Fruit fly (Drosophila melanogaster) whole organism, prepupa: ENCODE data around the gene CG33688.
A peak's percentile ranks its signal among the peaks of the same experiment; 100 is the strongest.

ENCODE experiments used
- CG10669 ChIP-seq: fragments of 200-800 bp; sonication (Bioruptor generic); optimal IDR thresholded peaks from 3 replicates; lab custom pipeline; 2018; ENCODE audit warnings: missing biosample characterization, mild to moderate bottlenecking, missing genetic modification characterization, moderate library complexity
- CG11294 ChIP-seq: fragments of 200-800 bp; sonication (Bioruptor generic); IDR thresholded peaks from 2 replicates; pipeline ENCODE4 v1.3.6; 2022; ENCODE audit warnings: missing biosample characterization, missing genetic modification characterization
- CG11762 ChIP-seq: fragments of 200-800 bp; sonication (Bioruptor generic); optimal IDR thresholded peaks from 3 replicates; lab custom pipeline; 2016; ENCODE audit warnings: missing biosample characterization, missing genetic modification characterization; ENCODE audit not compliant: insufficient read depth
- CG11902 ChIP-seq: fragments of 200-800 bp; sonication (Bioruptor generic); optimal IDR thresholded peaks from 3 replicates; lab custom pipeline; 2016; ENCODE audit warnings: missing biosample characterization, missing genetic modification characterization
- CG15336 ChIP-seq: fragments of 200-800 bp; sonication (Bioruptor generic); IDR thresholded peaks from 2 replicates; pipeline ENCODE4 v1.3.6; 2022; ENCODE audit warnings: missing biosample characterization, missing genetic modification characterization
- CG16779 ChIP-seq: fragments of 200-800 bp; sonication (Bioruptor generic); optimal IDR thresholded peaks from 3 replicates; lab custom pipeline; 2017; ENCODE audit warnings: missing biosample characterization, mild to moderate bottlenecking, missing genetic modification characterization
- CG3032 ChIP-seq: fragments of 200-800 bp; optimal IDR thresholded peaks from 2 replicates; lab custom pipeline; 2019; ENCODE audit warnings: missing biosample characterization, mild to moderate bottlenecking, missing genetic modification characterization, moderate library complexity
- CG31627 ChIP-seq: fragments of 200-800 bp; sonication (Bioruptor generic); optimal IDR thresholded peaks from 3 replicates; lab custom pipeline; 2016; ENCODE audit warnings: missing biosample characterization, missing genetic modification characterization
- CG32006 ChIP-seq: fragments of 200-800 bp; sonication (Bioruptor generic); optimal IDR thresholded peaks from 3 replicates; lab custom pipeline; 2017; ENCODE audit warnings: missing biosample characterization, mild to moderate bottlenecking, missing genetic modification characterization
- CG34406 ChIP-seq: fragments of 200-800 bp; sonication (Bioruptor generic); optimal IDR thresholded peaks from 3 replicates; lab custom pipeline; 2016; ENCODE audit warnings: missing biosample characterization, missing genetic modification characterization
- CG4318 ChIP-seq: fragments of 200-800 bp; sonication (Bioruptor generic); optimal IDR thresholded peaks from 3 replicates; lab custom pipeline; 2017; ENCODE audit warnings: missing biosample characterization, mild to moderate bottlenecking, missing genetic modification characterization
- CG6163 ChIP-seq: fragments of 200-800 bp; sonication (Bioruptor generic); IDR thresholded peaks from 3 replicates; pipeline ENCODE4 v1.3.6; 2022; ENCODE audit warnings: missing biosample characterization, missing genetic modification characterization
- CG6276 ChIP-seq: fragments of 200-800 bp; sonication (Bioruptor generic); optimal IDR thresholded peaks from 2 replicates; lab custom pipeline; 2017; ENCODE audit warnings: missing biosample characterization, mild to moderate bottlenecking, missing genetic modification characterization
- CG6792 ChIP-seq: fragments of 200-800 bp; sonication (Bioruptor generic); optimal IDR thresholded peaks from 3 replicates; lab custom pipeline; 2016; ENCODE audit warnings: missing biosample characterization, missing genetic modification characterization
- CG6808 ChIP-seq: fragments of 200-800 bp; sonication (Bioruptor generic); optimal IDR thresholded peaks from 3 replicates; lab custom pipeline; 2017; ENCODE audit warnings: missing biosample characterization, missing genetic modification characterization, mild to moderate bottlenecking, moderate library complexity, missing genetic modification reagents
- CG6854 ChIP-seq: fragments of 200-800 bp; sonication (Bioruptor generic); optimal IDR thresholded peaks from 2 replicates; lab custom pipeline; 2017; ENCODE audit warnings: missing biosample characterization, mild to moderate bottlenecking, missing genetic modification characterization
- CG7368 ChIP-seq: fragments of 200-800 bp; sonication (Bioruptor generic); optimal IDR thresholded peaks from 3 replicates; lab custom pipeline; 2016; ENCODE audit warnings: missing biosample characterization, missing genetic modification characterization
- CG8319 ChIP-seq: fragments of 200-800 bp; sonication (Bioruptor generic); optimal IDR thresholded peaks from 3 replicates; lab custom pipeline; 2016; ENCODE audit warnings: missing biosample characterization, missing genetic modification characterization
- CG8632 ChIP-seq: fragments of 200-800 bp; sonication (Bioruptor generic); optimal IDR thresholded peaks from 3 replicates; lab custom pipeline; 2016; ENCODE audit warnings: missing biosample characterization, missing genetic modification characterization
- CG9139 ChIP-seq: fragments of 200-800 bp; sonication (Bioruptor generic); optimal IDR thresholded peaks from 3 replicates; lab custom pipeline; 2017; ENCODE audit warnings: missing biosample characterization, mild to moderate bottlenecking, missing genetic modification characterization
- Eip78C ChIP-seq: fragments of 200-800 bp; sonication (Bioruptor generic); peaks from one replicate; lab custom pipeline; 2016; ENCODE audit warnings: missing biosample characterization, missing genetic modification characterization
- Eip93F ChIP-seq: fragments of 200-800 bp; sonication (Bioruptor generic); optimal IDR thresholded peaks from 2 replicates; lab custom pipeline; 2016; ENCODE audit warnings: missing biosample characterization, mild to moderate bottlenecking, missing genetic modification characterization
- Ets21C ChIP-seq: fragments of 200-800 bp; sonication (Bioruptor generic); optimal IDR thresholded peaks from 3 replicates; lab custom pipeline; 2016; ENCODE audit warnings: missing biosample characterization, missing genetic modification characterization
- Ets96B ChIP-seq: fragments of 200-800 bp; optimal IDR thresholded peaks from 2 replicates; lab custom pipeline; 2019; ENCODE audit warnings: missing biosample characterization, mild to moderate bottlenecking, missing genetic modification characterization, moderate library complexity
- Gug ChIP-seq: fragments of 200-800 bp; sonication (Bioruptor generic); IDR thresholded peaks from 2 replicates; pipeline ENCODE4 v1.3.6; 2022; ENCODE audit warnings: missing biosample characterization, missing genetic modification characterization
- Hr38 ChIP-seq: sonication (Bioruptor generic); optimal IDR thresholded peaks from 2 replicates; lab custom pipeline; 2016; ENCODE audit warnings: missing biosample characterization, missing genetic modification characterization
- Hr39 ChIP-seq: fragments of 200-800 bp; sonication (Bioruptor generic); optimal IDR thresholded peaks from 2 replicates; lab custom pipeline; 2016; ENCODE audit warnings: missing biosample characterization, missing genetic modification characterization
- Hr4 ChIP-seq: fragments of 200-800 bp; sonication (Bioruptor generic); optimal IDR thresholded peaks from 3 replicates; lab custom pipeline; 2016; ENCODE audit warnings: missing biosample characterization, missing genetic modification characterization
- Lpt ChIP-seq: fragments of 200-800 bp; sonication (Bioruptor generic); optimal IDR thresholded peaks from 3 replicates; lab custom pipeline; 2016; ENCODE audit warnings: missing biosample characterization, missing genetic modification characterization
- Met ChIP-seq: fragments of 200-800 bp; sonication (Bioruptor generic); optimal IDR thresholded peaks from 3 replicates; lab custom pipeline; 2016; ENCODE audit warnings: missing biosample characterization, missing genetic modification characterization
- Sox102F ChIP-seq: fragments of 200-800 bp; sonication (Bioruptor generic); optimal IDR thresholded peaks from 2 replicates; lab custom pipeline; 2016; ENCODE audit warnings: missing biosample characterization, mild to moderate bottlenecking, missing genetic modification characterization
- Sox15 ChIP-seq: fragments of 200-800 bp; sonication (Bioruptor generic); optimal IDR thresholded peaks from 3 replicates; lab custom pipeline; 2016; ENCODE audit warnings: missing biosample characterization, missing genetic modification characterization
- acj6 ChIP-seq: fragments of 200-800 bp; sonication (Bioruptor generic); optimal IDR thresholded peaks from 3 replicates; lab custom pipeline; 2016; ENCODE audit warnings: missing biosample characterization, missing genetic modification characterization
- dac ChIP-seq: fragments of 200-800 bp; sonication (Bioruptor generic); optimal IDR thresholded peaks from 2 replicates; lab custom pipeline; 2017; ENCODE audit warnings: missing biosample characterization, mild to moderate bottlenecking, missing genetic modification characterization
- dsx ChIP-seq: fragments of 200-800 bp; optimal IDR thresholded peaks from 3 replicates; lab custom pipeline; 2019; ENCODE audit warnings: missing biosample characterization, mild to moderate bottlenecking, missing genetic modification characterization, moderate library complexity; ENCODE audit not compliant: poor library complexity, severe bottlenecking
- eg ChIP-seq: fragments of 200-800 bp; sonication (Bioruptor generic); IDR thresholded peaks from 3 replicates; pipeline ENCODE4 v1.3.6; 2022; ENCODE audit warnings: missing biosample characterization, missing genetic modification characterization
- esn ChIP-seq: fragments of 200-800 bp; sonication (Bioruptor generic); optimal IDR thresholded peaks from 2 replicates; lab custom pipeline; 2016; ENCODE audit warnings: missing biosample characterization, mild to moderate bottlenecking, missing genetic modification characterization, moderate library complexity
- fd59A ChIP-seq: fragments of 200-800 bp; sonication (Bioruptor generic); optimal IDR thresholded peaks from 2 replicates; lab custom pipeline; 2017; ENCODE audit warnings: missing biosample characterization, mild to moderate bottlenecking, missing genetic modification characterization, missing genetic modification reagents
- fd85E ChIP-seq: fragments of 200-800 bp; sonication (Bioruptor generic); optimal IDR thresholded peaks from 3 replicates; lab custom pipeline; 2016; ENCODE audit warnings: missing biosample characterization, missing genetic modification characterization
- fkh ChIP-seq: fragments of 200-800 bp; sonication (Bioruptor generic); optimal IDR thresholded peaks from 3 replicates; lab custom pipeline; 2017; ENCODE audit warnings: missing biosample characterization, mild to moderate bottlenecking, missing genetic modification characterization, moderate library complexity
- pdm3 ChIP-seq: fragments of 200-800 bp; sonication (Bioruptor generic); optimal IDR thresholded peaks from 3 replicates; lab custom pipeline; 2016; ENCODE audit warnings: missing biosample characterization, missing genetic modification characterization
- salr ChIP-seq, 2 experiments: fragments of 200-800 bp; sonication (Bioruptor generic); optimal IDR thresholded peaks; 3 replicates each; lab custom pipeline; 2016 to 2018; ENCODE audit warnings: missing biosample characterization in 2 of 2, missing genetic modification characterization in 2 of 2, mild to moderate bottlenecking in 1 of 2
- spab ChIP-seq: fragments of 200-800 bp; sonication (Bioruptor generic); optimal IDR thresholded peaks from 2 replicates; lab custom pipeline; 2017; ENCODE audit warnings: missing biosample characterization, mild to moderate bottlenecking, missing genetic modification characterization, missing genetic modification reagents
- ss ChIP-seq, 2 experiments: fragments of 200-800 bp; sonication (Bioruptor generic); optimal IDR thresholded peaks; 2 replicates in 1 of 2; 3 replicates in 1 of 2; lab custom pipeline; 2017 to 2018; ENCODE audit warnings: mild to moderate bottlenecking in 2 of 2, missing biosample characterization in 2 of 2, missing genetic modification characterization in 2 of 2, moderate library complexity in 1 of 2
- svp ChIP-seq: fragments of 200-800 bp; sonication (Bioruptor generic); peaks from one replicate; lab custom pipeline; 2016; ENCODE audit warnings: missing biosample characterization, missing genetic modification characterization
- topi ChIP-seq: fragments of 200-800 bp; sonication (Bioruptor generic); optimal IDR thresholded peaks from 3 replicates; lab custom pipeline; 2016; ENCODE audit warnings: missing biosample characterization, missing genetic modification characterization
- vri ChIP-seq: fragments of 200-800 bp; sonication (Bioruptor generic); optimal IDR thresholded peaks from 3 replicates; lab custom pipeline; 2016; ENCODE audit warnings: missing biosample characterization, mild to moderate bottlenecking, missing genetic modification characterization

CG33688 gene

DNA sequence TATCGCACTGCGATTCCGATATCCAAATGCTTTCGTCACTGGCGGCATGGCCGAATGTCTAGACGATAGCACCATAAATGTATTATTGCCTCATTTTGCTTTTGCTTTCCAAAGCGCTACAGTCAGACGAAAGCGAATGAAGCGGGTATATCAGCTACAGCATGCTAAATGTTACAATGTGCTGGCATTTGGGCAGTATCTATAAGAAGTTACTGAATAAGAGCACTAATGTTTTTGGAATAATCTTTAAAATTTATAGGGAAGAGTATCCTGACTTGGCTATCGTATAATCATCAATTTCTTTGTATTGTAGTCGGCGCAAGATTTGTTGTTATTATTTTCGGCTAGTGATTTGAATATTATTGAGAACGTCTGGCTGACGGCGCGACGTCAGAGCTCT is 4.2 kb downstream of the CG33688 start (continued):
- TF ChIP-seq esn (GFP tag; lab: Kevin White, UChicago) (peak; percentile 85), CG9139 (GFP tag; lab: Kevin White, UChicago) (no peak), CG15336 (GFP tag; lab: Robert Waterston, UW) (peak; percentile 57), dsx (GFP tag; lab: Kevin White, UChicago) (peak; percentile 50), Eip93F (GFP tag; lab: Kevin White, UChicago) (peak; percentile 64), fkh (GFP tag; lab: Kevin White, UChicago) (peak; percentile 9), CG34406 (GFP tag; lab: Kevin White, UChicago) (peak; percentile 45), Lpt (GFP tag; lab: Kevin White, UChicago) (peak; percentile 47), CG7368 (GFP tag; lab: Kevin White, UChicago) (peak; percentile 58), CG31627 (GFP tag; lab: Kevin White, UChicago) (peak; percentile 83), svp (GFP tag; lab: Kevin White, UChicago) (peak; percentile 88), ss (GFP tag; optimal IDR thresholded peaks at IDR 0.05; lab: Kevin White, UChicago) (peak in 1 of 2 experiments; percentile 10), acj6 (peak; percentile 77), pdm3 (peak; percentile 78), fd85E (GFP tag; lab: Kevin White, UChicago) (no peak), Ets96B (peak; percentile 72), Hr39 (peak; percentile 89), CG6792 (peak; percentile 69), CG8319 (peak; percentile 58), CG11902 (GFP tag; lab: Kevin White, UChicago) (peak; percentile 74), CG8632 (GFP tag; lab: Kevin White, UChicago) (peak; percentile 70), eg (GFP tag; lab: Robert Waterston, UW) (peak; percentile 69), dac (GFP tag; lab: Kevin White, UChicago) (no peak), topi (peak; percentile 83), CG6808 (GFP tag; lab: Kevin White, UChicago) (peak; percentile 64), CG32006 (peak; percentile 62), CG6854 (GFP tag; lab: Kevin White, UChicago) (peak; percentile 28)

dm6 chr3L:16204128-16204527 is 5.1 kb downstream of the CG33688 start:
- TF ChIP-seq svp (GFP tag; lab: Kevin White, UChicago) (peak; percentile 90), ss (GFP tag; optimal IDR thresholded peaks at IDR 0.05; lab: Kevin White, UChicago) (peak; percentile 48 to 68), Eip93F (GFP tag; lab: Kevin White, UChicago) (peak; percentile 44), Ets21C (GFP tag; lab: Kevin White, UChicago) (no peak), Eip78C (peak; percentile 91), Lpt (GFP tag; lab: Kevin White, UChicago) (no peak), CG32006 (peak; percentile 45), CG6808 (GFP tag; lab: Kevin White, UChicago) (peak; percentile 52), CG7368 (GFP tag; lab: Kevin White, UChicago) (peak; percentile 71), Met (GFP tag; lab: Kevin White, UChicago) (peak; percentile 62), CG3032 (tag; lab: Kevin White, UChicago) (peak; percentile 76), Hr38 (GFP tag; lab: Kevin White, UChicago) (no peak), Hr4 (GFP tag; lab: Kevin White, UChicago) (peak; percentile 10), CG9139 (GFP tag; lab: Kevin White, UChicago) (peak; percentile 15), CG11762 (GFP tag; lab: Kevin White, UChicago) (peak; percentile 49), CG10669 (GFP tag; lab: Kevin White, UChicago) (peak; percentile 78), salr (GFP tag; optimal IDR thresholded peaks at IDR 0.05; lab: Kevin White, UChicago) (peak; percentile 10 to 38), fd59A (GFP tag; lab: Kevin White, UChicago) (peak; percentile 64), CG34406 (GFP tag; lab: Kevin White, UChicago) (peak; percentile 87), topi (peak; percentile 67), CG15336 (GFP tag; lab: Robert Waterston, UW) (peak; percentile 50; the same call in 1 of the 2 replicates), spab (peak; percentile 64), CG16779 (peak; percentile 13), CG11294 (GFP tag; lab: Robert Waterston, UW) (no peak), Hr39 (peak; percentile 29), Sox15 (GFP tag; lab: Kevin White, UChicago) (peak; percentile 59), Gug (peak; percentile 37; the same call in 1 of the 2 replicates), CG4318 (GFP tag; lab: Kevin White, UChicago) (no peak), CG31627 (GFP tag; lab: Kevin White, UChicago) (peak; percentile 41), eg (GFP tag; lab: Robert Waterston, UW) (peak; percentile 37; the same call in 1 of the 3 replicates), CG6163 (GFP tag; lab: Robert Waterston, UW) (peak; percentile 56; the same call in 2 of the 3 replicates), vri (GFP tag; lab: Kevin White, UChicago) (peak; percentile 15), dac (GFP tag; lab: Kevin White, UChicago) (no peak), fd85E (GFP tag; lab: Kevin White, UChicago) (no peak), Ets96B (peak; percentile 85), pdm3 (peak; percentile 56), CG6276 (GFP tag; lab: Kevin White, UChicago) (no peak), Sox102F (GFP tag; lab: Kevin White, UChicago) (peak; percentile 66)
